Worm (Caenorhabditis elegans) whole organism, midembryonic: Measurements from ENCODE around the gene ZC204.13.

ENCODE experiments used
- cog-1 ChIP-seq: sonication (generic microtip); optimal IDR thresholded peaks from 2 replicates; lab custom pipeline; 2016; ENCODE audit warnings: missing genetic modification characterization, missing compliant biosample characterization
- flt-1 ChIP-seq: fragments of 200-800 bp; sonication (Bioruptor generic); IDR thresholded peaks from 2 replicates; pipeline ENCODE4 v1.3.6; 2022; ENCODE audit warnings: missing genetic modification characterization, missing compliant biosample characterization
- med-1 ChIP-seq: sonication (generic microtip); optimal IDR thresholded peaks from 2 replicates; lab custom pipeline; 2017; ENCODE audit warnings: missing genetic modification characterization, mild to moderate bottlenecking, missing compliant biosample characterization, antibody characterized with exemption, missing genetic modification reagents; ENCODE audit not compliant: insufficient read depth
- ref-1 ChIP-seq: fragments of 200-800 bp; sonication (Bioruptor generic); conservative IDR thresholded peaks from 2 replicates; pipeline ENCODE4 v1.3.6; 2022; ENCODE audit warnings: missing genetic modification reagents, missing genetic modification characterization, missing compliant biosample characterization
- tab-1 ChIP-seq: fragments of 200-800 bp; sonication (Bioruptor generic); IDR thresholded peaks from 2 replicates; pipeline ENCODE4 v1.3.6; 2022; ENCODE audit warnings: missing genetic modification characterization, missing compliant biosample characterization
- ztf-29 ChIP-seq: fragments of 200-800 bp; sonication (Bioruptor generic); IDR thresholded peaks from 2 replicates; pipeline ENCODE4 v1.3.6; 2022; ENCODE audit warnings: missing genetic modification reagents, missing genetic modification characterization, missing compliant biosample characterization

ce11 chrII:1648768-1649167 lies 12.0 kb downstream of the ZC204.13 start, which contains the start of gene fbxb-21:
- no peak for TF ChIP-seq ref-1 (GFP tag; lab: Robert Waterston, UW)
- TF ChIP-seq tab-1 (GFP tag; lab: Robert Waterston, UW) = no peak
- TF ChIP-seq flt-1 (GFP tag; lab: Robert Waterston, UW) = no peak
- no peak for TF ChIP-seq cog-1 (tag; lab: Kevin White, UChicago)
- no peak for TF ChIP-seq med-1 (GFP tag; lab: Kevin White, UChicago)
- TF ChIP-seq ztf-29 (GFP tag; lab: Robert Waterston, UW) = no peak
